Worm (Caenorhabditis elegans): Measurements from ENCODE around the gene C04C11.1.

DNA sequence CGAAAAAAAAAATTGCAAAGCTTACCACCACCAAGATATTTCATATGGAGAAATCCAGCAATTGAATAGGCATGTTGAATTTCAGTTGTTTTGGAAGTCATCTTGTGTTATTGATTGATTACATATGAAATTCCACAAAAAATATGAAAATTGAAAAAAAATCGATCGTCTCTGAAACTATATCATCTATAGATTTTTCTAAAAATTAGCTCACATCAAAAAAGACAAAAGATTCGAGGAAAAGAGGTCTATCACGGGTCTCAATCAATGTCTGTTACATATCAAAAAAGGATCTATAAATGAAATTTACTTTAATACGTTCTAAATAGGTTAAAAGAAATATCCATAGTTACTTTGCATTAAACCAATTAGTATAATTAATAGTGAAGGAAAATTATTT lies 8.0 kb upstream of the C04C11.1 start, which contains the start of gene tbc-19:
- TF ChIP-seq nhr-77 (tag; optimal IDR thresholded peaks at IDR 0.05) (no peak), daf-12 (tag; optimal IDR thresholded peaks at IDR 0.05) (no peak), nhr-237 (tag; optimal IDR thresholded peaks at IDR 0.05) (no peak), unc-130 (GFP tag; optimal IDR thresholded peaks at IDR 0.05) (no peak), egl-27 (tag; optimal IDR thresholded peaks at IDR 0.05) (no peak), unc-39 (tag; optimal IDR thresholded peaks at IDR 0.05) (no peak), fos-1 (tag; optimal IDR thresholded peaks at IDR 0.05) (no peak), nhr-76 (tag; optimal IDR thresholded peaks at IDR 0.05) (no peak), snpc-4 (tag; optimal IDR thresholded peaks at IDR 0.05) (no peak), ztf-11 (tag; optimal IDR thresholded peaks at IDR 0.05) (no peak)
